Worm (Caenorhabditis elegans): ENCODE measurements around the gene F08F1.4.
A peak's percentile ranks its signal among the peaks of the same experiment; 100 is the strongest.

Gene F08F1.4

DNA sequence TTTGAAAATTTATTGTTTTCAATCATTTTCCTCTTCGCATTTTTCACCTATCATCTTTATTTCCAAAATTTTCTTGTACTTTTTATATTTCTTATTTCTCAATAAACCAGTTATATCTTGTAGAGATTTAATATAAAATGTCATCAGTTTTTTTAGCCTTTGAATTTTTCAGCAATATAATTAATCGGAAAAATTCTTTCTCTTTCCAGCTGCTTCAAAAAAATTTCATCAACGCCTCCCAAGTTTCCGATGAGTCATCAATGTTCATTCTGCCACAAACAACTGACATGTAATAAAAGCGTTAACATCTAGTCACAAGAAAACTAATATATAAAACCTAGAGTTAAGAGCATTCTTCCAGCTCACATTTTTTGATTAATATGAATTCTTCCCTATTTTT, at the start of gene F08F1.4:
Gene F08F1.4, plus strand, starts transcription at position 301 of the 400 bp plus-strand sequence.
- no peak for TF ChIP-seq him-1 (tag; optimal IDR thresholded peaks at IDR 0.05)
- no peak for TF ChIP-seq dao-5 (tag; optimal IDR thresholded peaks at IDR 0.05)
- no peak for TF ChIP-seq W03F9.2 (tag; optimal IDR thresholded peaks at IDR 0.05)

DNA sequence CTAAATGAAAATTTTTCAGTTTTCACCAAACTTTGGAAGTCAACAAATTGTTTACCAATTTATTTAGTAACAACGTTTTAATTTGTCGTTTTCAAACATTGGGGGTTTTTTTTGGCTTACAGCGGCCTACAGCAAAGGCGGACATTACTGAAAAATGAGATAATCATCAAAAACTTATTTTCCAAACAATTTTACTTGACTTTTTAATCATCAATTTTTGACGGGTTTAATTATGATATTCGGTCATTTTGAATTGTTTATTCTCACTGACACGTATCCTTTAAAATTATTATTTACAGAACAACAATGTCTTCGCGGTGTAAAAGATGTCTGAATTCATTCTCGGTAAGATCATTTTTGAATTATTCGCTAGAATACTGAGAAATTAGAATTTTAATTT, 45.7 kb upstream of the F08F1.4 start, which contains the start of gene F40B5.2:
Gene F40B5.2, plus strand, starts transcription at position 301 of the 400 bp plus-strand sequence.
- TF ChIP-seq dao-5 (tag; optimal IDR thresholded peaks at IDR 0.05) (no peak), W03F9.2 (tag; optimal IDR thresholded peaks at IDR 0.05) (no peak), him-1 (tag; optimal IDR thresholded peaks at IDR 0.05) (no peak)

DNA sequence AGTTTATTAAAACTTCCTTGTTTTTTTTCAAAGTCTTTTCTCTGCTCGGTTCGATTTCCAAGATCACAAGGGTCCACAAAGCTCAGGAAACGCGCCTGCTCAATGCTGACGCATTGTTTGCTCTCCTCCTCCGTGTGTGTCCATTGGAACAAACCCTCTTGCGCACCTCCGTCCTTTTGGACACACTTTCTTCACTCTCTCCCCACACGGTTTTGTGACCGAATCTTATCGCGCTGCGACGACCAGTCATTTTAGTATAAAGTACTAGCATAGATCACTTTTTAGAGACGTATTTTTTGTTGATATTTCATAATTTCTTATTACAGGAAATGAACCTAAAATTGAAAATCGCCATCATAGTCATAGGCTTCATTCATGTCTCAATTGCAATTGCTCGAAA, 45.0 kb upstream of the F08F1.4 start:
- TF ChIP-seq him-1 (tag; optimal IDR thresholded peaks at IDR 0.05) (peak; percentile 42), dao-5 (tag; optimal IDR thresholded peaks at IDR 0.05) (no peak), W03F9.2 (tag; optimal IDR thresholded peaks at IDR 0.05) (peak; percentile 62)

DNA sequence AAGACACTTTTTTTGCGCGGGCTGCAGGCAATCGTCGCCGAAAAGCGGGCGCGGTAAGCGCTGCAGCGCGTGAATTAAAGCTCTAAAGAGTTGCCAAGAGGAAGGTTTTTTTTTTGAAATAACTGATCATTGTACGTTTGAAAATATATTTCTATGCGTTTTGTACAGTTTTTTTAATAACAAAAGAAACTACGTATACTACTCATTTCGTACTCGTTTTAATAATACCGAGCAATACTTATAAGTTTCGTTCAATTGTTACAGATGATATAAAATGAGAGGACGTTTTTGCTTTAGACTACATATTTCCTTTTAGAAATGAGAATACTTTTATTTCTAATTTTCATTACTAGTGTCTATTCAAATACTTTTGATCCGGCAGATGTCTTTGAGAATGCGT, 41.3 kb upstream of the F08F1.4 start, which contains the start of gene nep-15:
Gene nep-15, plus strand, starts transcription at position 301 of the 400 bp plus-strand sequence.
- TF ChIP-seq dao-5 (tag; optimal IDR thresholded peaks at IDR 0.05) (no peak), him-1 (tag; optimal IDR thresholded peaks at IDR 0.05) (no peak), W03F9.2 (tag; optimal IDR thresholded peaks at IDR 0.05) (no peak)

DNA sequence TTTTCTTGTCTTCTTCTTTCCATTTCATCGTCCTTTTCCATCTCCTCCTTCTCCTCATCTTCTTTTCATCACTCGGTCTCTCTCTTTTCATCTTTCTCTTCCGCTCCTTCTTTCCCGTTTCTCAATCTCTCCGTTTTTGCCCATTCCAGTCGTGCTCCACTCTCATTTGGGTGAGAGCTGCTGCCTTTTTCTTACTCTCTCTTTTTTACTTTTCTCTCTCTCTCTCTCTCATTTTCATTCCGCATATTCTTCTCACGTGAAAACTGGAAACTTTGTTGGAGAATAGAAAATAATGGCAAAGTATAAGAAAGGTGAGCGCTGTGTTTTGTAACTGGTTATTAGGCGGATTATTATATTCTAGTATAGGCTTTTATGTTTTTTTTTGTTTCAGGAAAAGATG, 34.9 kb upstream of the F08F1.4 start, which contains the start of gene tbc-18:
Gene tbc-18, plus strand, starts transcription at position 246 of the 400 bp plus-strand sequence.
- TF ChIP-seq him-1 (tag; optimal IDR thresholded peaks at IDR 0.05) (peak; percentile 50), dao-5 (tag; optimal IDR thresholded peaks at IDR 0.05) (no peak), W03F9.2 (tag; optimal IDR thresholded peaks at IDR 0.05) (peak; percentile 53)

DNA sequence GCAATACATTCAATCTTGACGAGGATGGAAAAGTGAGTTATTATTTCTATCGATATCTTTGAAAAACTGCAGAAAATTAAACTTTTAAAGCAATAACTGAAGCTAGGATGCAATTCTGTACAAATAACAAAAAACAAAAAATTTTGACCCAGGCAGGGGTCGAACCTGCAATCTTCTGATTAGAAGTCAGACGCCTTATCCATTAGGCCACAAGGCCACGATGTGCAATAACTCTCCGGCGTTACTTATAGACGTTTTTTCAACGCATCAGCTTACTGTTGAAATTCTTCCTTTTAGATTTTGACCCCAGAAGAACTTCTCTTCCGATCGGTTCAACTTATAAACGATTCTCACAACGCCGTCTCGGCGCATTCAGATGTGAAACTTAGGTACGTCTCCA, 31.6 kb upstream of the F08F1.4 start:
- no peak for TF ChIP-seq dao-5 (tag; optimal IDR thresholded peaks at IDR 0.05)
- TF ChIP-seq W03F9.2 (tag; optimal IDR thresholded peaks at IDR 0.05), result no peak
- no peak for TF ChIP-seq him-1 (tag; optimal IDR thresholded peaks at IDR 0.05)

DNA sequence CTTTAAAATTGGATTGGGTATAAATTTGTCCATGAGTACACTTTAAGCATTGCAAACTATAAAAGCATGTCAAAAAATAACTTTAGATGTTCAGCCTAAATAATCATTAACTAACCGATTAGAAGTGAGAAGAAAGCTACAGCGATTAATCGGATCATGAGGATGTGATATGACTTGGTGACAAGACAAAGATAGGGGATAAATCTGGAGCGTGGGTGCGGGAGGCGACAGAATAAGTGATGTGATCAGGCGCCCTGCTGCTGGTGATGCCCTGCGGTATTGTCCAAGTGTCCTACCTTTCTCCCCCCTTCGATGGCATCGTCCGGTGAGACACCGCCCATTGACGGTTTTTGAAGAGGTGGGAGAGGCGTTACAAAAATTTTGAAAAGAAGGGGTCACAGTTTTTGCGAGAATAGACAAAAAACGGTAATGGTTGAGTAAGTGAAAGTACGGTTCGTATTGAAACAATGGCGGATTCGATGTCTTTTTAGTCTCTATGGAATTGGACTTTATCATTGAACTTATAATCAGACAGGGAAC, 28.5 kb upstream of the F08F1.4 start, which contains the start of gene F41D9.2:
Gene F41D9.2, minus strand, starts transcription at position 304 of the 540 bp plus-strand sequence.
- TF ChIP-seq him-1 (tag; optimal IDR thresholded peaks at IDR 0.05) (no peak), dao-5 (tag; optimal IDR thresholded peaks at IDR 0.05) (no peak), W03F9.2 (tag; optimal IDR thresholded peaks at IDR 0.05) (no peak)

DNA sequence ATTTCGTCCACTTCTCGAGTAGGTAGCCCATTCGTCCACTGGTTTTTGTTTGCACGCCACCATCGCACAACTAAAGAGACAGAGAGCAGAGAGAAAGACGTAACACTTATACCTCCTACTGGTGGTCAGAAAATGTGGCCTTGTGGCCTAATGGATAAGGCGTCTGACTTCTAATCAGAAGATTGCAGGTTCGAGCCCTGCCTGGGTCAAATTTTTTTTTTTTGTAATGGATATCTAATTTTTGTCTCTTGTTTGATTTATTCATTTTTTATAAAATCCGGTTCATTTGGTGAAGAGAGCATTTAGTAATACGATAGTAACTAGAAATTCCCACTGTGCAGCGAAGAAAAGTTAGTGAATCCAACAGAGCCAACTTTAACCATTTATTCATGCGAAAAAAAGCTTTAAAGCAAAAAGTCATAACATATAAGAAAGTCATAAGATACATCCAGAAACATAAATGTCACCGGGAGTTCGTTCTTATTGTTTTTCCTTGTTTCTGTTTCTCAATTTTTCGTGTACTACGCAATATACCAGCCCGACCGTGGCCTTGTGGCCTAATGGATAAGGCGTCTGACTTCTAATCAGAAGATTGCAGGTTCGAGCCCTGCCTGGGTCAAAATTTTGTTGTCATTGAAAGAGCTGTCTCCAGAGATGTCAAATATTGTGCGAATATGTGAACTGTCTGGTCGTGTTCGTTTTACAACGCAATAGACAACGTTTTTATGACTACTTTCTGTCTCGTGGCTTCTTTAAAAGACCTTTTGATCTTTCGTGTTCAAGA, 27.0 kb upstream of the F08F1.4 start:
- TF ChIP-seq him-1 (tag; optimal IDR thresholded peaks at IDR 0.05) (peak; percentile 53), W03F9.2 (tag; optimal IDR thresholded peaks at IDR 0.05) (no peak)

DNA sequence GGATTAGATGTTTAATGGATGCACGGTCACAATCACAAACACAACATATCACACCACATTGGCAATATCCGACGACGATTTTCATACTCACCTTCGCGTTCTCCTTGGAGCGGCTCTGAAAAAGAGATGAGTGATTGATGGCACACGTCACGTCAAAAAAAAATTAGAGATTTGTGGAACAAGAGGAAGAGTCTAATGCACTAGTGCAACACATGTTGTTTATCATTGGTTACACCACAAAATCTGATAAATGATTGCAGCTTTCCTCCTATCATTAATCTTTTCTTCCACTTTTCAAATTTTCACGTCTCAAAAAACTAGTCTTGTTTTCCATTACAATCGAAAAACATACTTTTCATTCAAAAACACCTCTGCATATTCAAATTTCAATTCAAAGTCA, 22.7 kb upstream of the F08F1.4 start:
- TF ChIP-seq W03F9.2 (tag; optimal IDR thresholded peaks at IDR 0.05), result no peak
- no peak for TF ChIP-seq dao-5 (tag; optimal IDR thresholded peaks at IDR 0.05)
- TF ChIP-seq him-1 (tag; optimal IDR thresholded peaks at IDR 0.05), result no peak

DNA sequence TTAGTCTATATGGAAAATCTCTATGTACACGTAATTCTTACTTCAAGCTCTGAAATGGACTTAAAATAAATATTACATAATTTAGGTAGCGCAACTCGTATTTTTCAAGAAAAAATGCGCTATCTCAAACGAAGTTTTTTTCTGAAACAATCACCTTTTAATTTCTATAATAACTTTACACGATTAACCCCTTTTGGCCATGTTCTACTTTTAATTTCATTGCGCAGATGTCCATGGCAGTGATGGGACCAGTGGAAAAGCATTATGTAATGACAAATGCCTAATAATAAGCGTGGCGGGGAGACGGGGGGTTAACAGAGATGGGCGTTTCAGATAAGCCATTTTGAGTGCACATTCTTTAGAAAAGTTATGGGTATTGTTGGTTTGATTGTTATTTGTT, 21.7 kb upstream of the F08F1.4 start:
- TF ChIP-seq him-1 (tag; optimal IDR thresholded peaks at IDR 0.05) (no peak), W03F9.2 (tag; optimal IDR thresholded peaks at IDR 0.05) (no peak), dao-5 (tag; optimal IDR thresholded peaks at IDR 0.05) (no peak)

DNA sequence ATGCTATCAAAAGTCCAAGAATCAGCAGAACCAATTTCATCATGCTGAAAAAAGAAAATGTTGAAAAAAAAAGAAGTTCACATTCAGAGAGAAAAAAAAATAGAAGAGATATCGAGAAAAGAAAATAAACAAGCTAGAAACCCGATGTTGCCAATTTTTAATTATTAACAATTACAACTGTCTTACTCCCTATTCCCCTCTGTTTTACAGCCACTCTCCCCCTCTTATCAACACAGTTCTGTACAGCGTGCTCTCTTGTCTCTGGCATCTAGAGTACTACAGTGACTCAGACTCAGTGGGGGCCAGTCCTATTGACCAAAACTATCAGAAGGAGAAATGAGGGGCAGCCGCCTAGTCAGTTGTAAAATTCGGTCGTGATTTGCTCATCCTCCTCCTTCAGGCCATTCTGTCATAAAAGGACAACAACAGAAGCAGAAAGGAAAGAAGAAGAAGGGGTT, 20.7 kb upstream of the F08F1.4 start, which contains the start of gene wrk-1:
Gene wrk-1, minus strand, starts transcription at position 51 of the 458 bp plus-strand sequence.
- TF ChIP-seq W03F9.2 (tag; optimal IDR thresholded peaks at IDR 0.05), result no peak

DNA sequence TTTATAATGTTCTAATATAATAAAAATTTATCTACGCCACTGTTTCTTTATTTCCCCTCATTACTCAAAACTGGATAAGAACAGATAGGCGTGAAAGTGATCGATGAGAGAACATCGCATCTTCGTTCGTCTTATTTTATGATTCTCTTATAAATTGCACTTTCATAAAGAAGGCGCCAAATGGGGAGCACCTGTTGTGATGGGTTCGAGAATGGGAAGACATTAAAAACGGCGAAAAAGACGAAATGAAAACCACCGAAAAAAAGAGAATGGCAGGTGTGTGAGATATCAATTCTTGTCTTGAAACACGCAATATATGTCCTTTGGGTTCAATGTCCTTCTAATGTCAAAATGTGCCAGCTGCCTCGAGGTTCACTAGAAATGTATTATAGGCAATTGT, 19.0 kb upstream of the F08F1.4 start:
- no peak for TF ChIP-seq dao-5 (tag; optimal IDR thresholded peaks at IDR 0.05)
- TF ChIP-seq W03F9.2 (tag; optimal IDR thresholded peaks at IDR 0.05), result no peak
- TF ChIP-seq him-1 (tag; optimal IDR thresholded peaks at IDR 0.05), result no peak

DNA sequence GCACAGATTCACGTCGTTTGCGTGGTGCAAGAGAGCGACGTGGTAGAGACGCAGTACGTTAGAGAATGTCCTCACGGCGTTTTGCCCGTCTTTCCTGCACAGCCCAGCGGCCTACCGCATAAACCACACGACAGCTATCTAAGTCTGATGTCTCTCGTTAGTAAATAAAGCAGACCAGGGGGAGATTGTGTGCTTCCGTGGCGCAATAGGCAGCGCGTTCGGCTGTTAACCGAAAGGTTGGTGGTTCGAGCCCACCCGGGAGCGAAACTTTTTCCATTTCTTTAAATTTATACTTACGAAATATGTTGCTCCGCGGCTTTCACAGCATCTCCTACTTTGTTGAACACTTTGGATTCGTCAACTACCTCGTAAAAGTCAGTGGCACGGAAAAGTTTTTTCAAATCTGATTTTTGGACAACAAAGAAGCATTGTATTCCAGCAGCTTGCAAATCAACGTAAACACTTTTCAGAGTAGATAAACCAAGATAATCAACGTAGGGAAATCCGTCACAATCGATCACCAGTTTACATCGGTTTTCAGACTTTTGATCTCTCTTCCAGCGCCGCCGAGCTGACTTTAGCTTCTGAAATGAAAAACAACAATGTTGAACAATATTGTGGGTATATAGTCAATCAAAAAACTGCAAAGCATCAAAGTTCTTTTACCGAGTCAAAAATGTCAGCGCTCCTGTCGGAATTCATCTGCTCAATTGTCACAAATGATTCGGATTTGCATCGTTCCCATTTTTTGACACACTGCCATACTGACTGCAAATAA, 8.7 kb upstream of the F08F1.4 start:
- peak; percentile 93 for TF ChIP-seq him-1 (tag; optimal IDR thresholded peaks at IDR 0.05)
- TF ChIP-seq W03F9.2 (tag; optimal IDR thresholded peaks at IDR 0.05), result peak; percentile 63
- TF ChIP-seq dao-5 (tag; optimal IDR thresholded peaks at IDR 0.05), result peak; percentile 93

DNA sequence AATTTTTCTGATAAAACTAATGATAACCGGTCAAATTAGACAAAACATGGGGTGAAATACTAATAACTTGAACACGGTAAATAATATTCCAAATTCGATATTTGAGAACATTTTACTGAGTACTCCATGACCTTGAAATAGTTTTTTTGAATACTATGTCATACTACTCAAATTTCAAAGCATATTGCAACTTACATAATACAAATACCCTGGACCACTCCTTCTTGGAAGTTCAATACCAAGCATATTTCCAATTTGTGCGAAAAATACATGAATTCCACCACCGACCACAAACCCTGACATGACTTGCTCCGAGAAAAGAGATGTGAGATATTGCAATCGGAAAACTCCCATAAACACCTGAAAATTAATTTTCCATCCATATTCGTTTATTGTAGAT, 6.4 kb upstream of the F08F1.4 start:
- TF ChIP-seq W03F9.2 (tag; optimal IDR thresholded peaks at IDR 0.05), result no peak
- TF ChIP-seq dao-5 (tag; optimal IDR thresholded peaks at IDR 0.05), result no peak
- TF ChIP-seq him-1 (tag; optimal IDR thresholded peaks at IDR 0.05), result no peak

Measured in whole organism, L4/young adult.